Fruit fly (Drosophila melanogaster) whole organism, embryonic: Measurements from ENCODE around the gene CG43407.

Experiments used
- CG10147 ChIP-seq: fragments of 200-800 bp; sonication (Bioruptor generic); optimal IDR thresholded peaks from 2 replicates; lab custom pipeline; 2019; ENCODE audit warnings: missing biosample characterization, mild to moderate bottlenecking, missing genetic modification characterization, moderate library complexity
- CG10543 ChIP-seq: fragments of 200-800 bp; sonication (Bioruptor generic); optimal IDR thresholded peaks from 3 replicates; lab custom pipeline; 2017; ENCODE audit warnings: missing biosample characterization, mild to moderate bottlenecking, missing genetic modification characterization, moderate library complexity
- CG11723 ChIP-seq: fragments of 200-800 bp; sonication (Bioruptor generic); optimal IDR thresholded peaks from 2 replicates; lab custom pipeline; 2017; ENCODE audit warnings: missing biosample characterization, mild to moderate bottlenecking, missing genetic modification characterization
- CG12769 ChIP-seq: fragments of 200-800 bp; sonication (Bioruptor generic); optimal IDR thresholded peaks from 2 replicates; lab custom pipeline; 2019; ENCODE audit warnings: missing biosample characterization, mild to moderate bottlenecking, missing genetic modification characterization, moderate library complexity
- CG14014 ChIP-seq: fragments of 200-800 bp; sonication (Bioruptor generic); IDR thresholded peaks from 2 replicates; pipeline ENCODE4 v1.3.6; 2022; ENCODE audit warnings: missing biosample characterization, missing genetic modification characterization
- CG15479 ChIP-seq: fragments of 200-800 bp; sonication (Bioruptor generic); optimal IDR thresholded peaks from 3 replicates; lab custom pipeline; 2019; ENCODE audit warnings: missing biosample characterization, mild to moderate bottlenecking, missing genetic modification characterization, moderate library complexity
- CG17829 ChIP-seq: fragments of 200-800 bp; optimal IDR thresholded peaks from 2 replicates; lab custom pipeline; 2019; ENCODE audit warnings: missing biosample characterization, mild to moderate bottlenecking, missing genetic modification characterization, moderate library complexity
- CG18619 ChIP-seq: fragments of 200-800 bp; sonication (Bioruptor generic); optimal IDR thresholded peaks from 3 replicates; lab custom pipeline; 2017; ENCODE audit warnings: missing biosample characterization, mild to moderate bottlenecking, missing genetic modification characterization
- CG31365 ChIP-seq: fragments of 200-800 bp; sonication (Bioruptor generic); optimal IDR thresholded peaks from 2 replicates; lab custom pipeline; 2018; ENCODE audit warnings: missing biosample characterization, mild to moderate bottlenecking, missing genetic modification characterization
- CG3163 ChIP-seq: fragments of 200-800 bp; sonication (Bioruptor generic); optimal IDR thresholded peaks from 3 replicates; lab custom pipeline; 2016; ENCODE audit warnings: missing biosample characterization, missing genetic modification characterization
- CG4282 ChIP-seq: fragments of 200-800 bp; sonication (Bioruptor generic); optimal IDR thresholded peaks from 2 replicates; lab custom pipeline; 2016; ENCODE audit warnings: missing biosample characterization, missing genetic modification characterization
- CG9932 ChIP-seq: fragments of 200-800 bp; sonication (Bioruptor generic); IDR thresholded peaks from 2 replicates; pipeline ENCODE4 v1.3.6; 2022; ENCODE audit warnings: missing biosample characterization, missing genetic modification characterization
- Chrac-16 ChIP-seq: fragments of 200-800 bp; sonication (Bioruptor generic); optimal IDR thresholded peaks from 3 replicates; lab custom pipeline; 2016; ENCODE audit warnings: missing biosample characterization, missing genetic modification characterization
- Drgx ChIP-seq: fragments of 200-800 bp; sonication (Bioruptor generic); IDR thresholded peaks from 2 replicates; pipeline ENCODE4 v1.3.6; 2022; ENCODE audit warnings: missing biosample characterization, missing genetic modification characterization
- Elba2 ChIP-seq: fragments of 200-800 bp; sonication (Bioruptor generic); optimal IDR thresholded peaks from 3 replicates; lab custom pipeline; 2016; ENCODE audit warnings: missing biosample characterization, missing genetic modification characterization
- Mad ChIP-seq: fragments of 200-800 bp; sonication (Bioruptor generic); optimal IDR thresholded peaks from 2 replicates; lab custom pipeline; 2016; ENCODE audit warnings: missing biosample characterization, missing genetic modification characterization
- Max ChIP-seq: fragments of 200-800 bp; sonication (Bioruptor generic); optimal IDR thresholded peaks from 2 replicates; lab custom pipeline; 2016; ENCODE audit warnings: missing biosample characterization, mild to moderate bottlenecking, missing genetic modification characterization
- Optix ChIP-seq: fragments of 200-800 bp; sonication (Bioruptor generic); IDR thresholded peaks from 3 replicates; pipeline ENCODE4 v1.3.6; 2022; ENCODE audit warnings: missing biosample characterization, missing genetic modification characterization
- Ssrp ChIP-seq: fragments of 200-800 bp; sonication (Bioruptor generic); optimal IDR thresholded peaks from 2 replicates; lab custom pipeline; 2018; ENCODE audit warnings: missing biosample characterization, mild to moderate bottlenecking, missing genetic modification characterization, moderate library complexity
- bsh ChIP-seq, 2 experiments: fragments of 200-800 bp; sonication (Bioruptor generic); optimal IDR thresholded peaks; 2 replicates each; lab custom pipeline; 2017 to 2018; ENCODE audit warnings: mild to moderate bottlenecking in 2 of 2, missing biosample characterization in 2 of 2, missing genetic modification characterization in 2 of 2, moderate library complexity in 1 of 2
- chinmo ChIP-seq: fragments of 200-800 bp; sonication (Bioruptor generic); IDR thresholded peaks from 4 replicates; pipeline ENCODE4 v1.3.6; 2022; ENCODE audit warnings: missing biosample characterization, missing genetic modification characterization; ENCODE audit not compliant: partially characterized antibody
- crol ChIP-seq: fragments of 200-800 bp; sonication (Bioruptor generic); IDR thresholded peaks from 2 replicates; pipeline ENCODE4 v1.3.6; 2022; ENCODE audit warnings: missing biosample characterization, missing genetic modification characterization
- da ChIP-seq: fragments of 200-800 bp; sonication (Bioruptor generic); optimal IDR thresholded peaks from 2 replicates; lab custom pipeline; 2016; ENCODE audit warnings: missing biosample characterization, missing genetic modification characterization
- disco-r ChIP-seq: fragments of 200-800 bp; sonication (Bioruptor generic); optimal IDR thresholded peaks from 2 replicates; lab custom pipeline; 2016; ENCODE audit warnings: missing biosample characterization, missing genetic modification characterization
- dmrt11E ChIP-seq: fragments of 200-800 bp; sonication (Bioruptor generic); optimal IDR thresholded peaks from 3 replicates; lab custom pipeline; 2018; ENCODE audit warnings: missing biosample characterization, mild to moderate bottlenecking, missing genetic modification characterization, moderate library complexity
- fd3F ChIP-seq: fragments of 200-800 bp; sonication (Bioruptor generic); optimal IDR thresholded peaks from 2 replicates; lab custom pipeline; 2018; ENCODE audit warnings: missing biosample characterization, mild to moderate bottlenecking, missing genetic modification characterization, moderate library complexity
- grau ChIP-seq: fragments of 200-800 bp; optimal IDR thresholded peaks from 3 replicates; lab custom pipeline; 2019; ENCODE audit warnings: missing biosample characterization, mild to moderate bottlenecking, missing genetic modification characterization, moderate library complexity
- gro ChIP-seq: fragments of 200-800 bp; sonication (Bioruptor generic); optimal IDR thresholded peaks from 2 replicates; lab custom pipeline; 2016; ENCODE audit warnings: missing biosample characterization, missing genetic modification characterization
- inv ChIP-seq: fragments of 200-800 bp; sonication (Bioruptor generic); IDR thresholded peaks from 2 replicates; pipeline ENCODE4 v1.3.6; 2022; ENCODE audit warnings: missing biosample characterization, missing genetic modification characterization; ENCODE audit not compliant: partially characterized antibody
- jing ChIP-seq: fragments of 200-800 bp; sonication (Bioruptor generic); optimal IDR thresholded peaks from 2 replicates; lab custom pipeline; 2018; ENCODE audit warnings: missing biosample characterization, mild to moderate bottlenecking, missing genetic modification characterization
- lov ChIP-seq, 2 experiments: fragments of 200-800 bp in 1 of 2; fragments of >200 bp in 1 of 2; sonication (Bioruptor generic) in 1 of 2; IDR thresholded peaks in 1 of 2; optimal IDR thresholded peaks in 1 of 2; 2 replicates in 1 of 2; 3 replicates in 1 of 2; pipeline versions ENCODE4 v1.3.6 to Lab custom; 2017 to 2022; ENCODE audit warnings: missing biosample characterization in 1 of 2, missing genetic modification characterization in 1 of 2
- repo ChIP-seq: fragments of 200-800 bp; sonication (Bioruptor generic); optimal IDR thresholded peaks from 2 replicates; lab custom pipeline; 2016; ENCODE audit warnings: missing biosample characterization, missing genetic modification characterization
- run ChIP-seq: fragments of 200-800 bp; sonication (Bioruptor generic); optimal IDR thresholded peaks from 3 replicates; lab custom pipeline; 2018; ENCODE audit warnings: missing biosample characterization, mild to moderate bottlenecking, missing genetic modification characterization
- sima ChIP-seq: fragments of 200-800 bp; sonication (Bioruptor generic); optimal IDR thresholded peaks from 2 replicates; lab custom pipeline; 2016; ENCODE audit warnings: missing biosample characterization, missing genetic modification characterization
- sr ChIP-seq: fragments of 200-800 bp; sonication (Bioruptor generic); IDR thresholded peaks from 3 replicates; pipeline ENCODE4 v1.3.6; 2022; ENCODE audit warnings: missing biosample characterization, missing genetic modification characterization
- stc ChIP-seq: fragments of 200-800 bp; sonication (Bioruptor generic); IDR thresholded peaks from 2 replicates; pipeline ENCODE4 v1.3.6; 2022; ENCODE audit warnings: missing biosample characterization, missing genetic modification characterization
- tio ChIP-seq: fragments of 200-800 bp; sonication (Bioruptor generic); optimal IDR thresholded peaks from 2 replicates; lab custom pipeline; 2017; ENCODE audit warnings: missing biosample characterization, missing genetic modification characterization, inconsistent platforms
- trh ChIP-seq: fragments of 200-800 bp; sonication (Bioruptor generic); optimal IDR thresholded peaks from 2 replicates; lab custom pipeline; 2016; ENCODE audit warnings: missing biosample characterization, missing genetic modification characterization

Gene CG43407

DNA sequence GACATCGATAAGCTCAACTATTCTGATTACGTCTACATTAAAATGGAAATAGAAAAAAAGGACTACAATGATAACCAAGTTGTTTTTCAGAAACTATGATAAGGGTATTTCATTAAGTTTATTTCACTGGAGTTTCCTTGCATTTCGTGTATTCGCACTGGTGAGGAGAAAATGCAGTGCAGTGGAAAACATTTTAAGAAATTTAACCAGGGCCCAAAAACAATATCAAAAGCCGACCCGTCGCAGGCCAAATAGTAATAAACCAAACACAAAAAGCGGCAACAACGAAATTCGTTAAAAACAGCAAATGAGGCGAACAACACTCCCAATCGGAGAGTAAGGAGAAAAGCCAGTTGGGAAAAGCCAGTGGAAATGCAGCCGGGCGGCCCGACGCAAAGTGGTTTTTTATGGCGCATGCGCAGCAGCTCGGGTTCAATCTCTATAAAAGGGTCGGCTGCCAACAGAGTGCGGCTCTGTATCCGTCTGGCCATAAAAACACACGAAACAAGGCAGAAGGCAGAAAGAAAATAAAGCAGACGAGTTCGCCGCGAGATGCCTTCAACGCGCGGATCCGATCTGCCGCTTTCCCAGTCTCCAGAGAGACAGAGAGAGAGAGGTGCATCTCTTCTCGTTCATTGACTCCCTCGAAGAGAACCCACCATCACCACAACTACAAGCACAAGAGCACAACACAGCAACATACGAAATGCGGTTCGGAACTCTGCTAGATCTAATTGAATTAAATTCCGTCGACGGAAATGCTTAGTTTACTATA is 27.9 kb upstream of the CG43407 start (continued):
- TF ChIP-seq CG10543 = no peak
- TF ChIP-seq CG17829 = peak; percentile 2
- no peak for TF ChIP-seq fd3F (GFP tag; lab: Kevin White, UChicago)
- no peak for TF ChIP-seq Chrac-16 (GFP tag; lab: Kevin White, UChicago)
- no peak for TF ChIP-seq CG11723 (GFP tag; lab: Kevin White, UChicago)
- TF ChIP-seq CG12769 (tag; lab: Kevin White, UChicago) = peak; percentile 40
- TF ChIP-seq trh = no peak
- TF ChIP-seq dmrt11E (tag; lab: Kevin White, UChicago) = no peak
- no peak for TF ChIP-seq crol (GFP tag; lab: Robert Waterston, UW)
- no peak for TF ChIP-seq tio
- no peak for TF ChIP-seq gro (GFP tag; lab: Kevin White, UChicago)
- no peak for TF ChIP-seq da (GFP tag; lab: Kevin White, UChicago)
- no peak for TF ChIP-seq CG14014 (GFP tag; lab: Robert Waterston, UW)
- peak; percentile 55 for TF ChIP-seq grau (tag; lab: Kevin White, UChicago)
- no peak for TF ChIP-seq Drgx (GFP tag; lab: Robert Waterston, UW)
- TF ChIP-seq Mad (GFP tag; lab: Kevin White, UChicago) = no peak
- TF ChIP-seq Ssrp (tag; lab: Kevin White, UChicago) = no peak
- TF ChIP-seq CG15479 = peak; percentile 40
- TF ChIP-seq CG9932 (GFP tag; lab: Robert Waterston, UW) = no peak
- TF ChIP-seq chinmo (GFP tag; lab: Robert Waterston, UW) = 0 out of 4 replicates have a peak, but pooled peaks have one; percentile 18
- TF ChIP-seq bsh (GFP tag; optimal IDR thresholded peaks at IDR 0.05; lab: Kevin White, UChicago) = no peak
- peak; percentile 50 for TF ChIP-seq Elba2 (GFP tag; lab: Kevin White, UChicago)
- TF ChIP-seq disco-r (GFP tag; lab: Kevin White, UChicago) = no peak
- TF ChIP-seq CG31365 (tag; lab: Kevin White, UChicago) = no peak
- no peak for TF ChIP-seq Optix
- TF ChIP-seq inv (GFP tag; lab: Robert Waterston, UW) = no peak
- TF ChIP-seq CG3163 = peak; percentile 57
- no peak for TF ChIP-seq lov (optimal IDR thresholded peaks at IDR 0.05; lab: Kevin White, UChicago)
- TF ChIP-seq lov (GFP tag; IDR thresholded peaks at IDR 0.05; lab: Robert Waterston, UW) = no peak
- no peak for TF ChIP-seq sima (GFP tag; lab: Kevin White, UChicago)
- TF ChIP-seq CG18619 (GFP tag; lab: Kevin White, UChicago) = no peak
- TF ChIP-seq run (tag; lab: Kevin White, UChicago) = no peak
- TF ChIP-seq CG10147 = no peak
- no peak for TF ChIP-seq CG4282 (GFP tag; lab: Kevin White, UChicago)
- TF ChIP-seq stc (GFP tag; lab: Robert Waterston, UW) = no peak
- TF ChIP-seq repo (GFP tag; lab: Kevin White, UChicago) = no peak
- no peak for TF ChIP-seq jing
- TF ChIP-seq sr = no peak
- TF ChIP-seq Max (GFP tag; lab: Kevin White, UChicago) = no peak
- TF ChIP-seq, all 482 proteins: peak for 29
